Worm (Caenorhabditis elegans): ENCODE measurements around the gene srx-88.

srx-88 gene

DNA sequence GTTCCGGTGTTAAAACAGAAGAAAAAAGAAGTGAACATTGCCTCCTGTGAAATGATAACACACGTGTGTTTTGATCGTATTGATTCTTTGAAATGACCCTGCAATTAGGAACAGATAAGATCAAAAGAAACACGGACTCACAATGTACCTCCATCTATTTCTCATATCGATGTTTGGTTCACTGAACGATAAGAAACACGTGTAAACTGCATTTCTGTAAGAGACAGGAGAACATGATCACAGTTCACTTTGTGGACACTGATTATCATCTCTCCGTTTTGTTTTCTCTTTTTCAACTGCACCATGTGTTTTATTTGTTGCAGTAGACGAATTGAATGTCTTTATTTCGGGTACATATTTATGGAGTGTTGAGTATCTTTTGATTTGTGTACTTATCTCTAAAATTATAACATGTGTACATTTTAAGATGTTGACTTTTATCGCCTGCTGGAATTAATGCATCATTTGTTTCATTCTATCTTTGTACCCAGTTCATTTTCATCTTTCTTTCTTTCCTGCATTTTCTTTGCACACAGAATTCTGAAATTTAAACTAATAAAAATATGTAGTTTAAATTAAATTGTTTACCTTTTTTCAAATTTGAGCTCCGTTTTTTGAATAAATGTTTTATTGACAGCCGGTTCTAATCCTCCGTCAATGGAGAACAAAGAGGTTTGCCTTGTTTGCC, 10.4 kb upstream of the srx-88 start, which contains the start of the genes H12C20.7 and nhr-68 (continued):
- TF ChIP-seq hlh-12 (tag; optimal IDR thresholded peaks at IDR 0.05) (no peak), C06A6.2 (GFP tag; conservative IDR thresholded peaks at IDR 0.05) (peak; percentile 90), snpc-1.1 (tag; optimal IDR thresholded peaks at IDR 0.05; ENCODE audit: insufficient read depth) (no peak), F22D6.2 (tag; optimal IDR thresholded peaks at IDR 0.05) (peak; percentile 91), dpff-1 (tag; optimal IDR thresholded peaks at IDR 0.05) (peak; percentile 36), ztf-22 (GFP tag; optimal IDR thresholded peaks at IDR 0.05) (peak; percentile 97), hmg-20 (GFP tag; IDR thresholded peaks at IDR 0.05) (no peak), egrh-3 (GFP tag; IDR thresholded peaks at IDR 0.05) (no peak), lsl-1 (GFP tag; optimal IDR thresholded peaks at IDR 0.05) (no peak), F57C9.4 (tag; optimal IDR thresholded peaks at IDR 0.05) (no peak), madf-3 (GFP tag; IDR thresholded peaks at IDR 0.05) (no peak), dox-1 (GFP tag; IDR thresholded peaks at IDR 0.05) (no peak), madf-6 (GFP tag; IDR thresholded peaks at IDR 0.05) (no peak), sea-2 (GFP tag; IDR thresholded peaks at IDR 0.05) (no peak), ceh-91 (GFP tag; IDR thresholded peaks at IDR 0.05) (no peak), aptf-3 (GFP tag; IDR thresholded peaks at IDR 0.05) (no peak), pha-4 (tag; optimal IDR thresholded peaks at IDR 0.05) (peak; percentile 43), ceh-79 (tag; optimal IDR thresholded peaks at IDR 0.05) (no peak), gei-17 (GFP tag; optimal IDR thresholded peaks at IDR 0.05) (peak; percentile 80), D2030.7 (GFP tag; IDR thresholded peaks at IDR 0.05) (no peak), lin-54 (GFP tag; optimal IDR thresholded peaks at IDR 0.05) (peak; percentile 60), atf-7 (tag; optimal IDR thresholded peaks at IDR 0.05) (peak; percentile 95), ZK185.1 (tag; optimal IDR thresholded peaks at IDR 0.05; ENCODE audit: poor library complexity, severe bottlenecking) (peak; percentile 84), F57A8.1 (GFP tag; optimal IDR thresholded peaks at IDR 0.05) (no peak), F23B12.7 (tag; optimal IDR thresholded peaks at IDR 0.05; ENCODE audit: insufficient read depth) (no peak), cebp-1 (GFP tag; IDR thresholded peaks at IDR 0.05) (peak; percentile 51; the same call in 1 of the 2 replicates), cebp-1 (tag; optimal IDR thresholded peaks at IDR 0.05) (peak; percentile 85), attf-6 (GFP tag; IDR thresholded peaks at IDR 0.05) (no peak), B0261.1 (tag; optimal IDR thresholded peaks at IDR 0.05) (peak; percentile 5), aptf-2 (GFP tag; conservative IDR thresholded peaks at IDR 0.05) (no peak), lin-26 (GFP tag; IDR thresholded peaks at IDR 0.05) (peak; percentile 51; the same call in 1 of the 2 replicates), B0035.1 (tag; optimal IDR thresholded peaks at IDR 0.05) (peak; percentile 29)

- peak; percentile 19 for TF ChIP-seq nhr-80 (tag; optimal IDR thresholded peaks at IDR 0.05)
- TF ChIP-seq egl-18 (GFP tag; IDR thresholded peaks at IDR 0.05) = no peak
Observed at ce11 chrV:11574563-11574962, 8.7 kb upstream of the srx-88 start.

ce11 chrV:11580826-11581225, 2.5 kb upstream of the srx-88 start, which contains the start of gene srx-90:
TSS of gene srx-90 (plus strand) at chrV:11581126.
- TF ChIP-seq C17E4.6 (GFP tag; IDR thresholded peaks at IDR 0.05) (no peak), egl-44 (GFP tag; IDR thresholded peaks at IDR 0.05) (no peak), hlh-12 (tag; optimal IDR thresholded peaks at IDR 0.05) (no peak), F39B2.1 (GFP tag; IDR thresholded peaks at IDR 0.05) (no peak), mes-4 (tag; optimal IDR thresholded peaks at IDR 0.05) (no peak), unc-62 (GFP tag; optimal IDR thresholded peaks at IDR 0.05) (no peak), Y53G8AR.9 (GFP tag; conservative IDR thresholded peaks at IDR 0.05) (no peak), ztf-26 (tag; optimal IDR thresholded peaks at IDR 0.05) (no peak), ztf-6 (GFP tag; IDR thresholded peaks at IDR 0.05) (no peak), nhr-80 (tag; optimal IDR thresholded peaks at IDR 0.05) (no peak), hmg-20 (GFP tag; IDR thresholded peaks at IDR 0.05) (no peak), ZK185.1 (tag; optimal IDR thresholded peaks at IDR 0.05; ENCODE audit: poor library complexity, severe bottlenecking) (no peak), B0035.1 (tag; optimal IDR thresholded peaks at IDR 0.05) (no peak), rec-8 (tag; optimal IDR thresholded peaks at IDR 0.05) (no peak), madf-3 (GFP tag; IDR thresholded peaks at IDR 0.05) (no peak), F57C9.4 (tag; optimal IDR thresholded peaks at IDR 0.05) (no peak), madf-10 (tag; optimal IDR thresholded peaks at IDR 0.05) (no peak), pbrm-1 (GFP tag; IDR thresholded peaks at IDR 0.05) (no peak), T26A5.8 (tag; optimal IDR thresholded peaks at IDR 0.05) (no peak), ztf-22 (GFP tag; optimal IDR thresholded peaks at IDR 0.05) (no peak)

Data from whole organism, young adult.